Worm (Caenorhabditis elegans) whole organism, midembryonic: ENCODE data around the gene aakg-1.

ENCODE experiments used
- T22C8.4 ChIP-seq: fragments of 200-800 bp; sonication (Bioruptor generic); IDR thresholded peaks from 2 replicates; pipeline ENCODE4 v1.3.6; 2022; ENCODE audit warnings: missing genetic modification characterization, missing compliant biosample characterization
- flt-1 ChIP-seq: fragments of 200-800 bp; sonication (Bioruptor generic); IDR thresholded peaks from 2 replicates; pipeline ENCODE4 v1.3.6; 2022; ENCODE audit warnings: missing genetic modification characterization, missing compliant biosample characterization
- klf-2 ChIP-seq: fragments of 200-800 bp; sonication (Bioruptor generic); conservative IDR thresholded peaks from 2 replicates; pipeline ENCODE4 v1.3.6; 2022; ENCODE audit warnings: missing genetic modification reagents, missing genetic modification characterization, missing compliant biosample characterization
- ztf-29 ChIP-seq: fragments of 200-800 bp; sonication (Bioruptor generic); IDR thresholded peaks from 2 replicates; pipeline ENCODE4 v1.3.6; 2022; ENCODE audit warnings: missing genetic modification reagents, missing genetic modification characterization, missing compliant biosample characterization

DNA sequence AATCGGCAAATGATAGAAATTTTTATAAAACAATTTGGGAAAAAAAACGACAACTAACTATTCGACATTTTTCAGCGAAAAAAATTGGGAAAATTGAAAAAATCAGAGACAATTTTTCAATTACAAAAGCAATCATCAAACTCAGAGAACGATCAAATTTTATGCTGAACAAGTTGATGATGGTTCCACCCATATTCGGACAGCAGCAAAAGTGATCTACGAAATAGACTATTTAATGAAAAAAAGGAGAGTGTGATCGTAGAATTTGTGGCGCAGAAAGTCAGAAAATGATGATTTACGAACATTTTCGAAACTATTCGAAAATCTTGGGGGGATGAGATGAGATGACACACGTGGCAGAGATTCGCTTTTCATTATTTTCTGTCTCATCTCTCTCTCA, 23.9 kb downstream of the aakg-1 start:
- TF ChIP-seq ztf-29 (GFP tag; lab: Robert Waterston, UW) (no peak), flt-1 (GFP tag; lab: Robert Waterston, UW) (no peak), klf-2 (no peak), T22C8.4 (no peak)
